Fruit fly (Drosophila melanogaster): ENCODE results near the gene Cyp28a5.
A peak's percentile ranks its signal among the peaks of the same experiment; 100 is the strongest.

Gene Cyp28a5

dm6 chr2L:14022130-14022735 lies 45.1 kb downstream of the Cyp28a5 start (continued):
- peak; percentile 14 for TF ChIP-seq stwl (tag; optimal IDR thresholded peaks at IDR 0.05)
- peak; percentile 89 for TF ChIP-seq ttk (GFP tag; IDR thresholded peaks at IDR 0.05)
- TF ChIP-seq nom (GFP tag; optimal IDR thresholded peaks at IDR 0.05), result peak; percentile 23
- TF ChIP-seq tll (GFP tag; optimal IDR thresholded peaks at IDR 0.05), result peak in 1 of 2 experiments; percentile 63
- peak; percentile 79 for TF ChIP-seq Jarid2 (GFP tag; optimal IDR thresholded peaks at IDR 0.05)
- peak; percentile 59 for TF ChIP-seq bab2 (GFP tag; optimal IDR thresholded peaks at IDR 0.05)
- peak; percentile 46 for TF ChIP-seq Doc2 (GFP tag; IDR thresholded peaks at IDR 0.05)
- no peak for TF ChIP-seq yki (optimal IDR thresholded peaks at IDR 0.05)
- no peak for TF ChIP-seq Atf-2 (GFP tag; optimal IDR thresholded peaks at IDR 0.05)
- no peak for TF ChIP-seq vnd (GFP tag; IDR thresholded peaks at IDR 0.05; ENCODE audit: partially characterized antibody)
- TF ChIP-seq D19B (GFP tag; optimal IDR thresholded peaks at IDR 0.05), result peak; percentile 82
- TF ChIP-seq CG11085 (GFP tag; IDR thresholded peaks at IDR 0.05), result peak; percentile 76
- TF ChIP-seq zfh1 (GFP tag; IDR thresholded peaks at IDR 0.05), result peak; percentile 87
- TF ChIP-seq CG7745 (tag; optimal IDR thresholded peaks at IDR 0.05), result peak; percentile 56
- TF ChIP-seq CG2129 (GFP tag; IDR thresholded peaks at IDR 0.05; ENCODE audit: partially characterized antibody), result no peak
- peak; percentile 83 for TF ChIP-seq CG10543 (GFP tag; optimal IDR thresholded peaks at IDR 0.05)
- peak; percentile 67 for TF ChIP-seq CG4707 (GFP tag; optimal IDR thresholded peaks at IDR 0.05)
- TF ChIP-seq Med (GFP tag), result peak; percentile 96
- TF ChIP-seq fd102C (GFP tag; optimal IDR thresholded peaks at IDR 0.05), result no peak
- TF ChIP-seq HLHmδ (GFP tag; optimal IDR thresholded peaks at IDR 0.05), result peak; percentile 69
- TF ChIP-seq prd (optimal IDR thresholded peaks at IDR 0.05), result no peak
- peak; percentile 90 for TF ChIP-seq prd (GFP tag; IDR thresholded peaks at IDR 0.05)
- peak; percentile 40 for TF ChIP-seq pum (GFP tag; optimal IDR thresholded peaks at IDR 0.05)
- TF ChIP-seq CG12942 (GFP tag; optimal IDR thresholded peaks at IDR 0.05), result peak; percentile 83
- peak; percentile 91 for TF ChIP-seq klu (GFP tag; IDR thresholded peaks at IDR 0.05)
- TF ChIP-seq HHEX (GFP tag; optimal IDR thresholded peaks at IDR 0.05), result peak; percentile 91
- no peak for TF ChIP-seq crol (GFP tag; IDR thresholded peaks at IDR 0.05)
- no peak for TF ChIP-seq Ets65A (GFP tag)
- peak; percentile 92 for TF ChIP-seq CG9215 (GFP tag; IDR thresholded peaks at IDR 0.05)
- TF ChIP-seq fd96Cb (tag; optimal IDR thresholded peaks at IDR 0.05), result peak; percentile 92
- peak; percentile 91 for TF ChIP-seq HLH3B (GFP tag; IDR thresholded peaks at IDR 0.05)
- no peak for TF ChIP-seq Ets97D (GFP tag; optimal IDR thresholded peaks at IDR 0.05)
- TF ChIP-seq tap (tag; optimal IDR thresholded peaks at IDR 0.05), result peak; percentile 96
- TF ChIP-seq Dfd (GFP tag; optimal IDR thresholded peaks at IDR 0.05), result no peak
- TF ChIP-seq seq (GFP tag; IDR thresholded peaks at IDR 0.05), result peak; percentile 89
- TF ChIP-seq eyg (GFP tag; optimal IDR thresholded peaks at IDR 0.05), result peak; percentile 21
- peak; percentile 94 for TF ChIP-seq CG1233 (GFP tag; optimal IDR thresholded peaks at IDR 0.05)
- peak; percentile 97 for TF ChIP-seq CG12391 (tag; optimal IDR thresholded peaks at IDR 0.05)
- TF ChIP-seq CG12769 (tag; optimal IDR thresholded peaks at IDR 0.05), result peak; percentile 69
- peak; percentile 66 for TF ChIP-seq CG12071 (GFP tag; optimal IDR thresholded peaks at IDR 0.05)
- no peak for TF ChIP-seq Bgb (GFP tag; IDR thresholded peaks at IDR 0.05; ENCODE audit: partially characterized antibody)
- TF ChIP-seq Oli (tag; optimal IDR thresholded peaks at IDR 0.05), result peak; percentile 96
- TF ChIP-seq CG7963 (GFP tag; IDR thresholded peaks at IDR 0.05; ENCODE audit: partially characterized antibody), result no peak
- peak; percentile 92 for TF ChIP-seq E2f1 (GFP tag; IDR thresholded peaks at IDR 0.05)
- peak; percentile 68 for TF ChIP-seq cato (GFP tag; optimal IDR thresholded peaks at IDR 0.05; ENCODE audit: borderline replicate concordance)
- TF ChIP-seq croc (GFP tag; conservative IDR thresholded peaks at IDR 0.05), result peak; percentile 91
- TF ChIP-seq chm (GFP tag; IDR thresholded peaks at IDR 0.05), result peak; percentile 76
- TF ChIP-seq tna (GFP tag; IDR thresholded peaks at IDR 0.05; ENCODE audit: partially characterized antibody), result no peak
- TF ChIP-seq knrl (GFP tag; IDR thresholded peaks at IDR 0.05; ENCODE audit: partially characterized antibody), result no peak
- peak; percentile 49 for TF ChIP-seq Gsc (GFP tag; IDR thresholded peaks at IDR 0.05)
